Worm (Caenorhabditis elegans) whole organism, mixed stage, embryonic: ENCODE data around the gene K12H6.5.

Source experiments
- M03D4.4 ChIP-seq: sonication (generic microtip); optimal IDR thresholded peaks from 2 replicates; lab custom pipeline; 2017; ENCODE audit warnings: mild to moderate bottlenecking, missing genetic modification characterization, missing compliant biosample characterization
- bed-3 ChIP-seq: fragments of 200-800 bp; sonication (Bioruptor generic); optimal IDR thresholded peaks from 3 replicates; lab custom pipeline; 2018; ENCODE audit warnings: mild to moderate bottlenecking, missing genetic modification characterization, moderate library complexity, missing compliant biosample characterization
- blmp-1 ChIP-seq: fragments of 150-350 bp; optimal IDR thresholded peaks from 2 replicates; lab custom pipeline; 2014; ENCODE audit warnings: missing biosample characterization, missing genetic modification characterization
- ceh-39 ChIP-seq: fragments of 150-350 bp; optimal IDR thresholded peaks from 2 replicates; lab custom pipeline; 2014; ENCODE audit warnings: missing biosample characterization, missing genetic modification characterization
- ceh-43 ChIP-seq: fragments of 200-800 bp; sonication (Bioruptor generic); optimal IDR thresholded peaks from 2 replicates; lab custom pipeline; 2018; ENCODE audit warnings: mild to moderate bottlenecking, missing genetic modification characterization, moderate library complexity, missing compliant biosample characterization
- ceh-83 ChIP-seq: fragments of 200-800 bp; sonication (Bioruptor generic); optimal IDR thresholded peaks from 2 replicates; lab custom pipeline; 2018; ENCODE audit warnings: mild to moderate bottlenecking, missing genetic modification characterization, missing compliant biosample characterization
- ces-1 ChIP-seq: fragments of 150-350 bp; optimal IDR thresholded peaks from 2 replicates; lab custom pipeline; 2014; ENCODE audit warnings: missing biosample characterization, missing genetic modification reagents, missing genetic modification characterization
- drap-1 ChIP-seq: fragments of 200-800 bp; sonication (Bioruptor generic); optimal IDR thresholded peaks from 3 replicates; lab custom pipeline; 2018; ENCODE audit warnings: mild to moderate bottlenecking, missing genetic modification characterization, missing compliant biosample characterization
- elt-1 ChIP-seq: sonication (generic microtip); optimal IDR thresholded peaks from 2 replicates; lab custom pipeline; 2017; ENCODE audit warnings: missing genetic modification characterization, mild to moderate bottlenecking, missing compliant biosample characterization, antibody characterized with exemption, moderate library complexity, borderline replicate concordance; ENCODE audit not compliant: insufficient read depth
- elt-3 ChIP-seq: fragments of 150-350 bp; optimal IDR thresholded peaks from 2 replicates; lab custom pipeline; 2014; ENCODE audit warnings: missing biosample characterization, missing genetic modification characterization
- flh-1 ChIP-seq: fragments of 200-800 bp; sonication (Bioruptor generic); optimal IDR thresholded peaks from 2 replicates; lab custom pipeline; 2018; ENCODE audit warnings: mild to moderate bottlenecking, missing genetic modification characterization, moderate library complexity, missing compliant biosample characterization
- ham-2 ChIP-seq: fragments of 200-800 bp; sonication (Bioruptor generic); optimal IDR thresholded peaks from 2 replicates; lab custom pipeline; 2018; ENCODE audit warnings: mild to moderate bottlenecking, missing genetic modification characterization, missing compliant biosample characterization
- lin-13 ChIP-seq: fragments of 150-350 bp; optimal IDR thresholded peaks from 2 replicates; lab custom pipeline; 2014; ENCODE audit warnings: missing biosample characterization, missing genetic modification characterization
- lin-32 ChIP-seq: fragments of 200-800 bp; sonication (Bioruptor generic); optimal IDR thresholded peaks from 2 replicates; lab custom pipeline; 2018; ENCODE audit warnings: mild to moderate bottlenecking, missing genetic modification characterization, missing compliant biosample characterization
- mab-5 ChIP-seq: fragments of 150-350 bp; optimal IDR thresholded peaks from 2 replicates; lab custom pipeline; 2014; ENCODE audit warnings: missing biosample characterization, missing genetic modification characterization
- mep-1 ChIP-seq: fragments of 150-350 bp; optimal IDR thresholded peaks from 2 replicates; lab custom pipeline; 2017; ENCODE audit warnings: missing biosample characterization, missing genetic modification reagents, missing genetic modification characterization, inconsistent platforms
- mls-2 ChIP-seq: sonication (generic microtip); optimal IDR thresholded peaks from 2 replicates; lab custom pipeline; 2016; ENCODE audit warnings: mild to moderate bottlenecking, missing genetic modification characterization, moderate library complexity, missing compliant biosample characterization
- nhr-2 ChIP-seq: fragments of 150-350 bp; optimal IDR thresholded peaks from 2 replicates; lab custom pipeline; 2014; ENCODE audit warnings: missing biosample characterization, missing genetic modification characterization
- nhr-237 ChIP-seq: fragments of 150-350 bp; optimal IDR thresholded peaks from 2 replicates; lab custom pipeline; 2014; ENCODE audit warnings: missing biosample characterization, missing genetic modification characterization
- nhr-28 ChIP-seq: fragments of 150-350 bp; optimal IDR thresholded peaks from 2 replicates; lab custom pipeline; 2014; ENCODE audit warnings: missing biosample characterization, missing genetic modification characterization
- nhr-76 ChIP-seq: sonication (generic microtip); optimal IDR thresholded peaks from 2 replicates; lab custom pipeline; 2017; ENCODE audit warnings: missing biosample characterization, missing genetic modification characterization
- pha-4 ChIP-seq: fragments of 150-350 bp; optimal IDR thresholded peaks from 2 replicates; lab custom pipeline; 2018; ENCODE audit warnings: missing biosample characterization, missing genetic modification reagents, missing genetic modification characterization
- sem-2 ChIP-seq: fragments of 200-800 bp; sonication (Bioruptor generic); optimal IDR thresholded peaks from 2 replicates; lab custom pipeline; 2018; ENCODE audit warnings: mild to moderate bottlenecking, missing genetic modification characterization, missing compliant biosample characterization
- snpc-4 ChIP-seq: fragments of 150-350 bp; optimal IDR thresholded peaks from 2 replicates; lab custom pipeline; 2014; ENCODE audit warnings: missing biosample characterization, missing genetic modification characterization
- sptf-1 ChIP-seq: sonication (generic microtip); optimal IDR thresholded peaks from 2 replicates; lab custom pipeline; 2017; ENCODE audit warnings: mild to moderate bottlenecking, missing genetic modification characterization, moderate library complexity, missing compliant biosample characterization
- tbx-8 ChIP-seq: fragments of 200-800 bp; sonication (Bioruptor generic); optimal IDR thresholded peaks from 2 replicates; lab custom pipeline; 2018; ENCODE audit warnings: mild to moderate bottlenecking, missing genetic modification characterization, moderate library complexity, missing compliant biosample characterization
- unc-120 ChIP-seq: sonication (generic microtip); optimal IDR thresholded peaks from 2 replicates; lab custom pipeline; 2017; ENCODE audit warnings: missing genetic modification characterization, missing compliant biosample characterization; ENCODE audit not compliant: poor library complexity, severe bottlenecking
- unc-39 ChIP-seq: fragments of 150-350 bp; optimal IDR thresholded peaks from 2 replicates; lab custom pipeline; 2014; ENCODE audit warnings: missing biosample characterization, missing genetic modification characterization
- unc-62 ChIP-seq: fragments of 150-350 bp; optimal IDR thresholded peaks from 2 replicates; lab custom pipeline; 2014; ENCODE audit warnings: missing biosample characterization, missing genetic modification reagents, missing genetic modification characterization
- zip-8 ChIP-seq: fragments of 150-350 bp; optimal IDR thresholded peaks from 2 replicates; lab custom pipeline; 2014; ENCODE audit warnings: missing biosample characterization, missing genetic modification characterization
- ztf-11 ChIP-seq: fragments of 150-350 bp; optimal IDR thresholded peaks from 2 replicates; lab custom pipeline; 2014; ENCODE audit warnings: missing biosample characterization, missing genetic modification characterization

The K12H6.5 gene

DNA sequence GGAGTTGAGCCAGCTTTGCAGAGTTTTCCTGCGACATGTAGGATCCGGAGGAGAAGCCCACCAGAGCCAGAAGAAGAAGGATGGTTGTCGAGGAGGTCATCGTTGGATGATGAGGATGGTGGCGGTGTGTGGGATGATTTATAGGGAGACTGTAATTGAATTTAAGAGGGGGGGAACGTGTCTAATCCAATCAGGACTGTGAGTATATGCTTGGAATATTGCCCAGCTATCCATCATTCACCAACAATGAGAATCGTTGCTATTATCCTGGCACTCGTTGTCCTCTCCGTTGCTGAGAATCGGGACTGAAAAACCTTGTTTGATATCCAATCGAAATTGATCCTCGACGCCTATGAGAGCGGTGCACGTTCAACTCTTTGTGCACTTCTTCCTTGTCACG, at the start of gene K12H6.5:
TSS of gene K12H6.5 (minus strand) at position 101 of the 400 bp plus-strand sequence.
- TF ChIP-seq drap-1 (no peak), unc-120 (tag; lab: Kevin White, UChicago) (no peak), M03D4.4 (no peak), elt-1 (tag; lab: Kevin White, UChicago) (no peak), ces-1 (no peak), ceh-39 (no peak), unc-62 (no peak), ham-2 (GFP tag; lab: Kevin White, UChicago) (no peak), mls-2 (tag; lab: Kevin White, UChicago) (no peak), sem-2 (GFP tag; lab: Kevin White, UChicago) (no peak), lin-32 (GFP tag; lab: Kevin White, UChicago) (no peak), mep-1 (tag; lab: Kevin White, UChicago) (no peak), ceh-43 (GFP tag; lab: Kevin White, UChicago) (no peak), unc-39 (no peak), nhr-2 (no peak), pha-4 (tag; lab: Kevin White, UChicago) (no peak), elt-3 (tag; lab: Kevin White, UChicago) (no peak)
- TF ChIP-seq, all 35 proteins: peak for 0

DNA sequence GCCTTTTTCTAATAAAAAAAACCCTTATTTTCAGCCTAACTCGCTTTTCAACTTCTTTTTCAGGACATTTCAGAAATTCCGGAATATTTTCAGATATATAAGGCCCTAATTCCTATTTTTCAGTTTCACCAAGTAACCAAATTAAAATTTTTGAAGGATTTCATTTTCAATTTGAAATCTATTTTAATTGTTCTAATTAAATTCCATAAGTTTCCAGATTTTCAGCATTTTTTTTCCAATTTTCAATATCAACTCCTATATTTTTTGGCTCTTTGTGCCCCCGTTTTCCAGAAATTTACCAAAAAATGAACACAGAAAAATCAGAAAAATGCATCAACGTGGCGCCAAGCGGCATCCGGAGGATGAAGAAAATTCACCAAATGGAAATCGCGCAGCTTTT, 48.8 kb upstream of the K12H6.5 start, which contains the start of gene Y110A2AL.1:
TSS of gene Y110A2AL.1 (plus strand) at position 301 of the 400 bp plus-strand sequence.
- no peak for TF ChIP-seq nhr-76 (tag; lab: Kevin White, UChicago)
- TF ChIP-seq bed-3 (GFP tag; lab: Kevin White, UChicago), result no peak
- TF ChIP-seq, all 35 proteins: peak for 0

DNA sequence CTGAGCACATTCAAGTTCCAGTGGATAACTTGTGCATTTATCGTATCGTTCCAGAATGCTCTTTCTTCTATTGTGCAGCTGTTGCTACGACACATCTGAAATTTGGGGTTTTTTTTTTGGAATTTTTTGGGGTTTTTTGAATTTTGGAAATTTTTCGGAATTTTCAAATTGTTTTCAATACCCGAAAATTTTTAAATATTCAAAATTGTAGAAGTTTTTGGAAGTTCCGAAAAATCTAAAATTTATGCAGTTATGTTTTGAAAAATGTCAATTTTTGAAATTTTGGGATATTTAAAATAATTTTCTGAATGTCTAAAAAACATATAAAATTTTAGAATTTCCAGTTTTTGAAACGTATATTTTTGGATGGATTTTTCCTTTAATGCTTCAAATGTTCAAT, 45.8 kb upstream of the K12H6.5 start, which contains the start of gene Y110A2AL.10:
TSS of gene Y110A2AL.10 (minus strand) at position 101 of the 400 bp plus-strand sequence.
- TF ChIP-seq blmp-1 (tag; lab: Kevin White, UChicago) (no peak), flh-1 (GFP tag; lab: Kevin White, UChicago) (no peak), elt-1 (tag; lab: Kevin White, UChicago) (no peak), ham-2 (GFP tag; lab: Kevin White, UChicago) (no peak), snpc-4 (tag; lab: Kevin White, UChicago) (no peak), ceh-83 (GFP tag; lab: Kevin White, UChicago) (no peak), nhr-76 (tag; lab: Kevin White, UChicago) (no peak)

DNA sequence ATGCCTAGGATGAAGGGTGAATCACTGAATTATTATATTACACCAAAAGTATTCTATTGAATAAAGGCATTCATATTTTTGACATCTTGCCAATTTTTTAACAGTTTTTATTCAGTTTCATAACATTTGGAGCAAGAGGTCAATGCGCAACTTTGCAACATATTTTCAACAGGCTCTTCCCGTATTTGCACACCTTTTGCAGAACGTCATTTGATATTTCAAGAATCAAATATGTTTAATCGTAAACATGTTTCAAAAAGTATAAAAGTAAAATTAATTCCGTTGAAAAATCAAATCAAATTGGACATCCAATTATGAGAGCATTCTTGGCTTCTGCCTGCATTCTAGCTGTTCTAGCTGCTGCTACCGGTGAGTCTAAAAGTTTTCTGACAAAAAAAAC, 41.7 kb upstream of the K12H6.5 start, which contains the start of gene Y110A2AL.2:
TSS of gene Y110A2AL.2 (plus strand) at position 301 of the 400 bp plus-strand sequence.
- TF ChIP-seq ham-2 (GFP tag; lab: Kevin White, UChicago) (no peak), mep-1 (tag; lab: Kevin White, UChicago) (no peak), ceh-39 (no peak), mab-5 (no peak), nhr-237 (tag; lab: Kevin White, UChicago) (no peak), elt-1 (tag; lab: Kevin White, UChicago) (no peak), unc-39 (no peak), elt-3 (tag; lab: Kevin White, UChicago) (no peak), mls-2 (tag; lab: Kevin White, UChicago) (no peak), nhr-76 (tag; lab: Kevin White, UChicago) (no peak), ceh-83 (GFP tag; lab: Kevin White, UChicago) (no peak), zip-8 (tag; lab: Kevin White, UChicago) (no peak), ztf-11 (no peak)
- TF ChIP-seq, all 35 proteins: peak for 0

DNA sequence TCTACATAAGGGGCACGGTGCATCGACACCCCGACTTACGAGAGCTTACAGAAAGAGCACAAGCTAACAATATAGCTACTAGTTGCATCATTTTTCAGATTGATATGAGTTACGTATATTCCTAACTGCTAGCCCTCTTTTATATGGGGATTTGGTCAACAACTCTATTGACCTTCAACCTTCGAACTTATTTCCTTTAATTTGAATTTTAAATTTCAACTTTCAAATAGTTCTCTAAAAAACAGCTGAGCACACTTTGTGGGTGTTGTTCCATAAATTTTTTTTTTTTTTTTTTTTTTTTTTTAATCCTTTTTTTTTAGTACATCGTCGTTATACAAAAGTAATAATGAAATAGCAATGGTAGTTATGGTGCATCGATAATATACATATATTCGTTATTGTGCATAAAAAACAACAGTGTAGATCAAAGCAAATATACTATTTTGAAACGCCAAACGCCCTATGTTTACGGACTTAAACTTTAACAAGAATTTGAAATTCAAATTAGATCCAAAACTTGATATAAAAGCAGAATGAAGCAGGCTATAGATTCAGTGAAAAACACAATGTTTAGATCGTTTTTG, 40.7 kb upstream of the K12H6.5 start, which contains the start of the genes Y110A2AL.9 and Y110A2AL.3:
TSS of gene Y110A2AL.9 (minus strand) at position 101 of the 584 bp plus-strand sequence.
TSS of gene Y110A2AL.3 (plus strand) at position 534 of the 584 bp plus-strand sequence.
- no peak for TF ChIP-seq flh-1 (GFP tag; lab: Kevin White, UChicago)
- TF ChIP-seq nhr-2, result no peak
- TF ChIP-seq lin-13 (tag; lab: Kevin White, UChicago), result no peak
- TF ChIP-seq nhr-28, result no peak
- no peak for TF ChIP-seq tbx-8
- no peak for TF ChIP-seq sptf-1 (tag; lab: Kevin White, UChicago)
- no peak for TF ChIP-seq ces-1
- no peak for TF ChIP-seq unc-120 (tag; lab: Kevin White, UChicago)
- TF ChIP-seq ceh-43 (GFP tag; lab: Kevin White, UChicago), result no peak
- no peak for TF ChIP-seq elt-1 (tag; lab: Kevin White, UChicago)
- no peak for TF ChIP-seq unc-39
